Fruit fly (Drosophila melanogaster): ENCODE measurements around the gene CG9016.

CG9016 gene

DNA sequence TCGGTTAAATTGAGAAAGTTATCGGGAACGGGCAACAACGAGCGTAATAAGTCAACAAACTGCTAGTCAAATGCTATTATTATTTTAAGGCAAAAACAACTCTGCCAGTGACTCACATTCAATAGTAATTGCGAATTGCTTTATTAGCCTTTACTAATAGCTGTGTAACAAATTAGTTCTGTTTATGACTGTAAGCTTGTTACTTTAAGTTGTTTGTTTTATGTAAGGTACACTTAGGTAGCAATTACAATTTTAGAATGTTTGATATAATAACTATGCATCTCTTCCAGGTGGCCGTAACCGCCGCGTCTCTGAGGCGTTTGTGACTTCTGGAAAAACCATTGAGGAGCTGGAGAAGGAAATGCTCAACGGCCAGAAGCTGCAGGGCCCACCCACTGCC lies 23.3 kb upstream of the CG9016 start:
- no peak for TF ChIP-seq CG9948 (tag; optimal IDR thresholded peaks at IDR 0.05)
- no peak for TF ChIP-seq CG17806 (tag; optimal IDR thresholded peaks at IDR 0.05)
- TF ChIP-seq CG10348 (GFP tag; IDR thresholded peaks at IDR 0.05) = no peak
- no peak for TF ChIP-seq CG13204 (GFP tag; optimal IDR thresholded peaks at IDR 0.05)
- TF ChIP-seq CG15710 (tag; optimal IDR thresholded peaks at IDR 0.05) = no peak
- TF ChIP-seq rn (GFP tag; IDR thresholded peaks at IDR 0.05) = no peak
- TF ChIP-seq Ets98B (GFP tag; IDR thresholded peaks at IDR 0.05) = no peak
- no peak for TF ChIP-seq CG4496 (GFP tag; IDR thresholded peaks at IDR 0.05)
- TF ChIP-seq fd96Ca (GFP tag; IDR thresholded peaks at IDR 0.05) = no peak
- TF ChIP-seq CG12605 (GFP tag; IDR thresholded peaks at IDR 0.05) = no peak

DNA sequence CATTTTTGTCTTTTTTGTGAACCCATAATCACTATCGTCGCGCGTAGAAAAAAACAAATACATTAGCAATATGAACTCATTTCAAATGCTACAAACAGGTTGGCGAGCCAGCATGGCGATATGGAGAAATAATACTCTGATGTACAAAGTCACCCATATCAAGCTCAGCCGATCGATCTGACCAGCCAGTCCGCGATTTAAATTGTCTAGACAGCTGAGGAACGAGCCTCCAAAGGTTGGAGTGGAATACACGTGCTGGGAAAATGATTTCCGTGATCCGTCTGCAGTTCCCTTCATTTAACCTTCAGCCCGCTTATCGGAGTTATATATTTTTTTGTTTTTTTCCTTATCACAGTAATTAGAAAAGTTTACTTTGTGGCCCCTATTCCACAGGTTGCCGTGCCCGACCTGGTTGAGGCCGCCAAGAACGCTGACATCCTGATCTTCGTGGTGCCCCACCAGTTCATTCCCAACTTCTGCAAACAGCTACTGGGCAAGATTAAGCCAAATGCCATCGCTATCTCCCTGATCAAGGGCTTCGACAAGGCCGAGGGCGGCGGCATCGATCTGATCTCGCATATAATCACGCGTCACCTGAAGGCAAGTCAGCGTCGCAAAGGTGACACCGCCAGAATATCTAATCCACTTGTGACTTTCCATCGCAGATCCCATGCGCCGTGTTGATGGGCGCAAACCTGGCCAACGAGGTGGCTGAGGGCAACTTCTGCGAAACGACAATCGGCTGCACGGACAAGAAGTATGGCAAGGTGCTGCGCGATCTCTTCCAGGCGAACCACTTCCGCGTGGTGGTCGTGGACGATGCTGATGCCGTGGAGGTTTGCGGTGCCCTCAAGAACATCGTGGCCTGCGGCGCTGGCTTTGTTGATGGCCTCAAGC lies 22.4 kb upstream of the CG9016 start:
- no peak for TF ChIP-seq CG8301 (tag; optimal IDR thresholded peaks at IDR 0.05)

- TF ChIP-seq EcR (GFP tag; optimal IDR thresholded peaks at IDR 0.05) = peak; percentile 89
- no peak for TF ChIP-seq fd96Ca (GFP tag; IDR thresholded peaks at IDR 0.05)
- no peak for TF ChIP-seq CG17806 (tag; optimal IDR thresholded peaks at IDR 0.05)
- no peak for TF ChIP-seq CG9948 (tag; optimal IDR thresholded peaks at IDR 0.05)
- peak; percentile 65; the same call in 1 of the 2 replicates for TF ChIP-seq CG12605 (GFP tag; IDR thresholded peaks at IDR 0.05)
- TF ChIP-seq CG14655 (GFP tag; optimal IDR thresholded peaks at IDR 0.05) = no peak
- TF ChIP-seq Pif1A (GFP tag; optimal IDR thresholded peaks at IDR 0.05) = no peak
- no peak for TF ChIP-seq CG8301 (tag; optimal IDR thresholded peaks at IDR 0.05)
- no peak for TF ChIP-seq CG4496 (GFP tag; IDR thresholded peaks at IDR 0.05)
- no peak for TF ChIP-seq D1 (tag; optimal IDR thresholded peaks at IDR 0.05)
- no peak for TF ChIP-seq CG13204 (GFP tag; optimal IDR thresholded peaks at IDR 0.05)
- TF ChIP-seq CG32121 (GFP tag; IDR thresholded peaks at IDR 0.05) = no peak
- peak; percentile 15; the same call in 1 of the 2 replicates for TF ChIP-seq Ets98B (GFP tag; IDR thresholded peaks at IDR 0.05)
- TF ChIP-seq CG8159 (tag; optimal IDR thresholded peaks at IDR 0.05) = no peak
- TF ChIP-seq Pif1B (GFP tag; optimal IDR thresholded peaks at IDR 0.05) = no peak
- no peak for TF ChIP-seq rn (GFP tag; IDR thresholded peaks at IDR 0.05)
- no peak for TF ChIP-seq CG10348 (GFP tag; IDR thresholded peaks at IDR 0.05)
- no peak for TF ChIP-seq Snoo (tag; optimal IDR thresholded peaks at IDR 0.05)
- no peak for TF ChIP-seq gl (tag; optimal IDR thresholded peaks at IDR 0.05)
Observed at dm6 chr2L:5944305-5945282, 21.1 kb upstream of the CG9016 start.

dm6 chr2L:5943229-5944078 lies 20.0 kb upstream of the CG9016 start, which contains the start of the genes Sfp26Ad and Gpdh1:
Gene Sfp26Ad (minus strand): TSS chr2L:5943304.
Gene Gpdh1 (plus strand): TSS chr2L:5943643.
- TF ChIP-seq CG8301 (tag; optimal IDR thresholded peaks at IDR 0.05) (peak; percentile 35), rn (GFP tag; IDR thresholded peaks at IDR 0.05) (0 out of 2 replicates have a peak, but pooled peaks have one; percentile 4), CG8159 (tag; optimal IDR thresholded peaks at IDR 0.05) (peak; percentile 39), CG10348 (GFP tag; IDR thresholded peaks at IDR 0.05) (no peak), Snoo (tag; optimal IDR thresholded peaks at IDR 0.05) (peak; percentile 66), CG9948 (tag; optimal IDR thresholded peaks at IDR 0.05) (no peak), gl (tag; optimal IDR thresholded peaks at IDR 0.05) (peak; percentile 36), Pif1B (GFP tag; optimal IDR thresholded peaks at IDR 0.05) (peak; percentile 70), Pif1A (GFP tag; optimal IDR thresholded peaks at IDR 0.05) (peak; percentile 70), fd96Ca (GFP tag; IDR thresholded peaks at IDR 0.05) (peak; percentile 71), CG4496 (GFP tag; IDR thresholded peaks at IDR 0.05) (peak; percentile 78; the same call in 1 of the 3 replicates), EcR (GFP tag; optimal IDR thresholded peaks at IDR 0.05) (peak; percentile 71), D1 (tag; optimal IDR thresholded peaks at IDR 0.05) (no peak), CG15710 (tag; optimal IDR thresholded peaks at IDR 0.05) (peak; percentile 63), CG14655 (GFP tag; optimal IDR thresholded peaks at IDR 0.05) (no peak), Ets98B (GFP tag; IDR thresholded peaks at IDR 0.05) (peak; percentile 63), CG32121 (GFP tag; IDR thresholded peaks at IDR 0.05) (peak; percentile 61), CG17806 (tag; optimal IDR thresholded peaks at IDR 0.05) (peak; percentile 35), CG13204 (GFP tag; optimal IDR thresholded peaks at IDR 0.05) (peak; percentile 48), CG12605 (GFP tag; IDR thresholded peaks at IDR 0.05) (peak; percentile 44), CG34367 (tag; optimal IDR thresholded peaks at IDR 0.05) (peak; percentile 12)

DNA sequence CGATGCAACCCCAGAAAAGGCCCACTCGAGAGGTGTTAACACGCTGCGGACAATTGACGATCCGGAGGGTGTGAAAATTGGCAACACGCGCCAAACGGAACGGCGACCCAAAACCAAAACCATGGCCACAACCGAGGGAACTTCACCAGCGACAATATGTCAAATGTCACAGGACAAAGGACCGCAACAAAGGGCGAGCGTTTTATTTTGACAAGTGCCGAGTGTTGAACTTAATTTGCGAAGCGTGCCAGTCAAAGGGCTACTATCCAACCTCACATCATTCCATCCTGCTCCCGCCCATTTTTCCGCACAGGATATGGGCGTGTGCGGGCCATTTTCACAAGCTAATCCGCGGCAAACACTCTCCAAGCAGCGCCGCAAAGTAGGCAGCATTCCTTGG lies 3.9 kb upstream of the CG9016 start:
- no peak for TF ChIP-seq CG15710 (tag; optimal IDR thresholded peaks at IDR 0.05)
- no peak for TF ChIP-seq D1 (tag; optimal IDR thresholded peaks at IDR 0.05)
- no peak for TF ChIP-seq CG8159 (tag; optimal IDR thresholded peaks at IDR 0.05)
- no peak for TF ChIP-seq rn (GFP tag; IDR thresholded peaks at IDR 0.05)
- no peak for TF ChIP-seq Ets98B (GFP tag; IDR thresholded peaks at IDR 0.05)
- no peak for TF ChIP-seq Snoo (tag; optimal IDR thresholded peaks at IDR 0.05)
- no peak for TF ChIP-seq CG17806 (tag; optimal IDR thresholded peaks at IDR 0.05)
- no peak for TF ChIP-seq Pif1A (GFP tag; optimal IDR thresholded peaks at IDR 0.05)
- no peak for TF ChIP-seq Pif1B (GFP tag; optimal IDR thresholded peaks at IDR 0.05)
- TF ChIP-seq CG34367 (tag; optimal IDR thresholded peaks at IDR 0.05) = no peak
- no peak for TF ChIP-seq CG13204 (GFP tag; optimal IDR thresholded peaks at IDR 0.05)
